3 worm cellular contexts compared by ENCODE assay signal in genomic region chrIV:1600784-1601183, ce11.
TF ChIP-seq lines count a peak whose summit lies in the region.

No protein-coding gene starts in this region.

TF ChIP-seq in whole organism, L3 larva, 47 proteins besides CTCF, POLR2A, EP300 and RAD21:
- TF ChIP-seq lin-15B (tag; optimal IDR thresholded peaks at IDR 0.05; lab: Kevin White, UChicago): peak; percentile 18
- no peak for TF ChIP-seq nhr-237 (tag; optimal IDR thresholded peaks at IDR 0.05; lab: Kevin White, UChicago)
- TF ChIP-seq mml-1 (tag; optimal IDR thresholded peaks at IDR 0.05; lab: Kevin White, UChicago): no peak
- TF ChIP-seq pqm-1 (tag; optimal IDR thresholded peaks at IDR 0.05; lab: Kevin White, UChicago): no peak
- TF ChIP-seq ZK546.5 (tag; optimal IDR thresholded peaks at IDR 0.05; lab: Kevin White, UChicago): no peak
- TF ChIP-seq nhr-23 (tag; optimal IDR thresholded peaks at IDR 0.05; lab: Kevin White, UChicago): no peak
- no peak for TF ChIP-seq elt-1 (tag; optimal IDR thresholded peaks at IDR 0.05; lab: Kevin White, UChicago)
- TF ChIP-seq nhr-43 (tag; optimal IDR thresholded peaks at IDR 0.05; lab: Kevin White, UChicago; ENCODE audit: poor library complexity, severe bottlenecking): no peak
TF ChIP-seq in whole organism, L3 larva: peak in this region for 1.

TF ChIP-seq in whole organism, L4 larva, 104 proteins besides CTCF, POLR2A, EP300 and RAD21:
- TF ChIP-seq F26F4.8 (GFP tag; conservative IDR thresholded peaks at IDR 0.05; lab: Robert Waterston, UW): no peak
- no peak for TF ChIP-seq php-3 (GFP tag; IDR thresholded peaks at IDR 0.05; lab: Robert Waterston, UW)
- no peak for TF ChIP-seq ceh-82 (tag; optimal IDR thresholded peaks at IDR 0.05; lab: Kevin White, UChicago)
- TF ChIP-seq aha-1 (tag; lab: Kevin White, UChicago): peak; percentile 59
- no peak for TF ChIP-seq ceh-32 (tag; optimal IDR thresholded peaks at IDR 0.05; lab: Kevin White, UChicago; ENCODE audit: poor library complexity)
- TF ChIP-seq F37D6.2 (tag; optimal IDR thresholded peaks at IDR 0.05; lab: Kevin White, UChicago): no peak
- TF ChIP-seq zfp-3 (GFP tag; conservative IDR thresholded peaks at IDR 0.05; lab: Robert Waterston, UW): no peak

TF ChIP-seq in whole organism, young adult, 124 proteins besides CTCF, POLR2A, EP300 and RAD21:
- TF ChIP-seq tbp1 (GFP tag; optimal IDR thresholded peaks at IDR 0.05; lab: Kevin White, UChicago) (no peak), F33H1.4 (GFP tag; IDR thresholded peaks at IDR 0.05; lab: Robert Waterston, UW) (peak; percentile 67)
